Fruit fly (Drosophila melanogaster) whole organism, pupa: ENCODE results near the gene CG18649.

Experiments
- CG12605 ChIP-seq: fragments of 200-800 bp; sonication (Bioruptor generic); IDR thresholded peaks from 2 replicates; pipeline ENCODE4 v1.3.6; 2022; ENCODE audit warnings: missing biosample characterization, missing genetic modification characterization
- CG14655 ChIP-seq: fragments of 200-800 bp; sonication (Bioruptor generic); optimal IDR thresholded peaks from 3 replicates; lab custom pipeline; 2017; ENCODE audit warnings: mild to moderate bottlenecking, missing biosample characterization, missing genetic modification reagents, missing genetic modification characterization
- CG17806 ChIP-seq: fragments of 200-800 bp; sonication (Bioruptor generic); optimal IDR thresholded peaks from 2 replicates; lab custom pipeline; 2018; ENCODE audit warnings: missing biosample characterization, mild to moderate bottlenecking, missing genetic modification characterization, moderate library complexity
- CG32121 ChIP-seq: fragments of 200-800 bp; sonication (Bioruptor generic); IDR thresholded peaks from 2 replicates; pipeline ENCODE4 v1.3.6; 2022; ENCODE audit warnings: missing biosample characterization, missing genetic modification characterization
- CG8159 ChIP-seq: fragments of 200-800 bp; sonication (Bioruptor generic); optimal IDR thresholded peaks from 3 replicates; lab custom pipeline; 2018; ENCODE audit warnings: missing biosample characterization, mild to moderate bottlenecking, missing genetic modification characterization, moderate library complexity
- CG8301 ChIP-seq: fragments of 200-800 bp; sonication (Bioruptor generic); optimal IDR thresholded peaks from 2 replicates; lab custom pipeline; 2018; ENCODE audit warnings: missing biosample characterization, mild to moderate bottlenecking, missing genetic modification characterization
- CG9948 ChIP-seq: fragments of 200-800 bp; sonication (Bioruptor generic); optimal IDR thresholded peaks from 2 replicates; lab custom pipeline; 2018; ENCODE audit warnings: missing biosample characterization, mild to moderate bottlenecking, missing genetic modification characterization, moderate library complexity
- D1 ChIP-seq: fragments of 200-800 bp; sonication (Bioruptor generic); optimal IDR thresholded peaks from 2 replicates; lab custom pipeline; 2018; ENCODE audit warnings: missing biosample characterization, mild to moderate bottlenecking, missing genetic modification characterization, moderate library complexity
- Ets98B ChIP-seq: fragments of 200-800 bp; sonication (Bioruptor generic); IDR thresholded peaks from 2 replicates; pipeline ENCODE4 v1.3.6; 2022; ENCODE audit warnings: missing biosample characterization, missing genetic modification characterization
- Pif1B ChIP-seq: fragments of 200-800 bp; sonication (Bioruptor generic); optimal IDR thresholded peaks from 3 replicates; lab custom pipeline; 2016; ENCODE audit warnings: missing biosample characterization, missing genetic modification characterization
- fd96Ca ChIP-seq: fragments of 200-800 bp; sonication (Bioruptor generic); IDR thresholded peaks from 3 replicates; pipeline ENCODE4 v1.3.6; 2022; ENCODE audit warnings: missing biosample characterization, missing genetic modification characterization
- gl ChIP-seq: fragments of 200-800 bp; sonication (Bioruptor generic); optimal IDR thresholded peaks from 2 replicates; lab custom pipeline; 2018; ENCODE audit warnings: missing biosample characterization, mild to moderate bottlenecking, missing genetic modification characterization
- rn ChIP-seq: fragments of 200-800 bp; sonication (Bioruptor generic); IDR thresholded peaks from 2 replicates; pipeline ENCODE4 v1.3.6; 2022; ENCODE audit warnings: missing biosample characterization, missing genetic modification characterization

DNA sequence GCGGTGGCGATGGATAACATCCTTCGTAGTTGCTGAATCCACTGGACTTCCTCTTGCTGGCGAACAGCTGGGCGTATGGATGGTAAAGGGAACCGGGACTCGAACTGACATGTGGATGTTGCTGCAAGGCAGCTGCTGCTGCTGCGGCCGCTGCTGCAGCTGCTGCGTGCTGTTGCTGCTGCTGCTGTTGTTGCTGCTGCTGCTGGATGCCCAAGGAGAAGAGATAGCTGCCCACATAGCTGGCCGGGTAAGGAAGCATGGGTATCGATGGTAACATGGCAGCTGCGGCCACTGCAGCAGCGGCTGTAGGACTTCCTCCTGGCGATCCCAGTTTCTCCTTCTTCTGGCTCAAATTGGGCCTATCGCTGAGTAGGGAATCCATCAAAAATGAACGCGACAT, 10.5 kb downstream of the CG18649 start:
- TF ChIP-seq gl (tag; lab: Kevin White, UChicago) (no peak), fd96Ca (GFP tag; lab: Robert Waterston, UW) (no peak), CG32121 (GFP tag; lab: Robert Waterston, UW) (no peak), CG14655 (GFP tag; lab: Kevin White, UChicago) (no peak), CG9948 (tag; lab: Kevin White, UChicago) (no peak), CG17806 (tag; lab: Kevin White, UChicago) (no peak), CG12605 (GFP tag; lab: Robert Waterston, UW) (no peak), CG8301 (tag; lab: Kevin White, UChicago) (no peak), rn (GFP tag; lab: Robert Waterston, UW) (no peak), D1 (tag; lab: Kevin White, UChicago) (no peak), Pif1B (GFP tag; lab: Kevin White, UChicago) (no peak), CG8159 (tag; lab: Kevin White, UChicago) (no peak), Ets98B (GFP tag; lab: Robert Waterston, UW) (no peak)
